Worm (Caenorhabditis elegans) whole organism, L4 larva: ENCODE data around the gene rskd-1.

Experiments used
- ama-1 ChIP-seq: fragments of 150-350 bp; optimal IDR thresholded peaks from 2 replicates; lab custom pipeline; 2014; ENCODE audit warnings: inconsistent platforms, mixed read lengths
- dve-1 ChIP-seq: sonication (generic microtip); optimal IDR thresholded peaks from 2 replicates; lab custom pipeline; 2017; ENCODE audit warnings: antibody characterized with exemption, mild to moderate bottlenecking, missing genetic modification characterization, missing compliant biosample characterization; ENCODE audit not compliant: insufficient read depth
- hif-1 ChIP-seq, 2 experiments: sonication (generic microtip); optimal IDR thresholded peaks; 2 replicates each; lab custom pipeline; 2016 to 2017; ENCODE audit warnings: missing compliant biosample characterization in 2 of 2, missing genetic modification characterization in 2 of 2, missing genetic modification reagents in 2 of 2, missing genotype in 2 of 2, mild to moderate bottlenecking in 1 of 2
- nhr-42 ChIP-seq: fragments of 200-800 bp; sonication (Bioruptor generic); IDR thresholded peaks from 2 replicates; pipeline ENCODE4 v1.3.6; 2022; ENCODE audit warnings: missing genetic modification characterization, missing compliant biosample characterization
- saeg-2 ChIP-seq: fragments of 200-800 bp; sonication (Bioruptor generic); IDR thresholded peaks from 2 replicates; pipeline ENCODE4 v1.3.6; 2022; ENCODE audit warnings: missing genetic modification reagents, missing genetic modification characterization, missing compliant biosample characterization
- unc-39 ChIP-seq: sonication (generic microtip); optimal IDR thresholded peaks from 2 replicates; lab custom pipeline; 2017; ENCODE audit warnings: missing biosample characterization, missing genetic modification characterization

- TF ChIP-seq nhr-42 (no peak), saeg-2 (GFP tag; lab: Robert Waterston, UW) (no peak), hif-1 (tag; optimal IDR thresholded peaks at IDR 0.05; lab: Kevin White, UChicago) (no peak), ama-1 (lab: Kevin White, UChicago) (no peak), unc-39 (tag; lab: Kevin White, UChicago) (no peak), dve-1 (tag; lab: Kevin White, UChicago) (peak; percentile 40)
These were observed 9.8 kb upstream of the rskd-1 start for ce11 chrV:12298184-12298583.
